Worm (Caenorhabditis elegans): Measurements from ENCODE around the gene perm-3.
"Not testable (repeated sequence)": the region's sequence is repeated elsewhere in the genome, so short reads cannot be mapped to it uniquely, and the experiment has no call there.

- not testable (repeated sequence) for TF ChIP-seq unc-86 (tag; optimal IDR thresholded peaks at IDR 0.05); ceh-14 (tag; optimal IDR thresholded peaks at IDR 0.05); pax-1 (tag; optimal IDR thresholded peaks at IDR 0.05); ceh-24 (tag; optimal IDR thresholded peaks at IDR 0.05); T23F11.4 (GFP tag; optimal IDR thresholded peaks at IDR 0.05); fkh-10 (GFP tag; optimal IDR thresholded peaks at IDR 0.05)
Observed at ce11 chrIV:5350480-5351193, 44.0 kb downstream of the perm-3 start, which contains the start of gene gba-4.
